5 fruit fly cellular contexts compared by ENCODE assay signal in genomic region chr3L:724518-725341, dm6.
TF ChIP-seq lines count a peak whose summit lies in the region.

No protein-coding gene starts in this region.

- TF ChIP-seq CTCF in whole organism, embryonic (GFP tag; optimal IDR thresholded peaks at IDR 0.05; lab: Kevin White, UChicago): peak; percentile 59

TF ChIP-seq in whole organism, adult, 20 proteins besides CTCF, POLR2A, EP300 and RAD21:
- TF ChIP-seq bab1 (GFP tag; optimal IDR thresholded peaks at IDR 0.05; lab: Kevin White, UChicago): peak; percentile 38
- TF ChIP-seq CG11617 (GFP tag; optimal IDR thresholded peaks at IDR 0.05; lab: Kevin White, UChicago): peak; percentile 12
- TF ChIP-seq Clk (GFP tag; optimal IDR thresholded peaks at IDR 0.05; lab: Kevin White, UChicago): no peak
- TF ChIP-seq CG5204 (GFP tag; optimal IDR thresholded peaks at IDR 0.05; lab: Kevin White, UChicago): no peak
- no peak for TF ChIP-seq toe (GFP tag; optimal IDR thresholded peaks at IDR 0.05; lab: Kevin White, UChicago)
- TF ChIP-seq CG14711 (tag; optimal IDR thresholded peaks at IDR 0.05; lab: Kevin White, UChicago): peak; percentile 42
- peak; percentile 61 for TF ChIP-seq CG7101 (tag; optimal IDR thresholded peaks at IDR 0.05; lab: Kevin White, UChicago)
- no peak for TF ChIP-seq pad (GFP tag; optimal IDR thresholded peaks at IDR 0.05; lab: Kevin White, UChicago)
- TF ChIP-seq Hr96 (GFP tag; optimal IDR thresholded peaks at IDR 0.05; lab: Kevin White, UChicago): peak; percentile 16
- TF ChIP-seq CG12768 (GFP tag; optimal IDR thresholded peaks at IDR 0.05; lab: Kevin White, UChicago): no peak
- TF ChIP-seq CG1620 (GFP tag; optimal IDR thresholded peaks at IDR 0.05; lab: Kevin White, UChicago): no peak
- TF ChIP-seq kay (GFP tag; lab: Kevin White, UChicago; ENCODE audit: borderline replicate concordance): no peak

TF ChIP-seq in whole organism, embryonic, 481 proteins besides CTCF, POLR2A, EP300 and RAD21 (continues in another document):
- TF ChIP-seq lov (optimal IDR thresholded peaks at IDR 0.05; lab: Kevin White, UChicago): no peak
- peak; percentile 98 for TF ChIP-seq lov (GFP tag; IDR thresholded peaks at IDR 0.05; lab: Robert Waterston, UW)
- peak; percentile 93 for TF ChIP-seq Chrac-16 (GFP tag; optimal IDR thresholded peaks at IDR 0.05; lab: Kevin White, UChicago)
- TF ChIP-seq pan (optimal IDR thresholded peaks at IDR 0.05; lab: Kevin White, UChicago): no peak
- peak in 1 of 2 experiments; percentile 91 for TF ChIP-seq pan (GFP tag; optimal IDR thresholded peaks at IDR 0.05 in 1 of 2, IDR thresholded peaks at IDR 0.05 in 1 of 2)
- TF ChIP-seq H15 (GFP tag; IDR thresholded peaks at IDR 0.05; lab: Robert Waterston, UW): peak; percentile 90
- peak; percentile 88 for TF ChIP-seq CG12219 (GFP tag; optimal IDR thresholded peaks at IDR 0.05; lab: Kevin White, UChicago)
- peak; percentile 84 for TF ChIP-seq CG13624 (GFP tag; optimal IDR thresholded peaks at IDR 0.05; lab: Kevin White, UChicago)
- peak; percentile 87 for TF ChIP-seq shn (GFP tag; optimal IDR thresholded peaks at IDR 0.05; lab: Kevin White, UChicago)
- peak; percentile 94 for TF ChIP-seq Blimp-1 (GFP tag; optimal IDR thresholded peaks at IDR 0.05; lab: Kevin White, UChicago)
- no peak for TF ChIP-seq gfzf (GFP tag; optimal IDR thresholded peaks at IDR 0.05; lab: Kevin White, UChicago)
- peak; percentile 91 for TF ChIP-seq gce (GFP tag; IDR thresholded peaks at IDR 0.05; lab: Robert Waterston, UW)
- TF ChIP-seq CG6683 (GFP tag; optimal IDR thresholded peaks at IDR 0.05; lab: Kevin White, UChicago): peak; percentile 62
- peak; percentile 95 for TF ChIP-seq CG8089 (GFP tag; optimal IDR thresholded peaks at IDR 0.05; lab: Kevin White, UChicago)
- peak; percentile 92 for TF ChIP-seq Vsx1 (GFP tag; optimal IDR thresholded peaks at IDR 0.05; lab: Kevin White, UChicago)
- TF ChIP-seq ttk (GFP tag; IDR thresholded peaks at IDR 0.05; lab: Robert Waterston, UW): peak; percentile 89
- peak; percentile 96 for TF ChIP-seq slp2 (GFP tag; optimal IDR thresholded peaks at IDR 0.05; lab: Kevin White, UChicago)
- peak; percentile 94 for TF ChIP-seq pum (GFP tag; optimal IDR thresholded peaks at IDR 0.05; lab: Kevin White, UChicago)
- peak; percentile 76 for TF ChIP-seq CG9876 (GFP tag; optimal IDR thresholded peaks at IDR 0.05; lab: Kevin White, UChicago)
- TF ChIP-seq Max (GFP tag; optimal IDR thresholded peaks at IDR 0.05; lab: Kevin White, UChicago): peak; percentile 94

TF ChIP-seq in whole organism, prepupa, 60 proteins besides CTCF, POLR2A, EP300 and RAD21 (continues in another document):
- TF ChIP-seq CG16779 (tag; optimal IDR thresholded peaks at IDR 0.05; lab: Kevin White, UChicago): peak; percentile 92
- TF ChIP-seq Ets96B (tag; optimal IDR thresholded peaks at IDR 0.05; lab: Kevin White, UChicago): peak; percentile 91
- TF ChIP-seq Hr38 (GFP tag; optimal IDR thresholded peaks at IDR 0.05; lab: Kevin White, UChicago): no peak
- TF ChIP-seq fd59A (GFP tag; optimal IDR thresholded peaks at IDR 0.05; lab: Kevin White, UChicago): peak; percentile 86
- TF ChIP-seq CG6163 (GFP tag; IDR thresholded peaks at IDR 0.05; lab: Robert Waterston, UW): peak; percentile 98
- TF ChIP-seq OdsH (GFP tag; optimal IDR thresholded peaks at IDR 0.05; lab: Kevin White, UChicago): peak; percentile 93
- TF ChIP-seq achi (GFP tag; optimal IDR thresholded peaks at IDR 0.05; lab: Kevin White, UChicago): peak; percentile 92
- TF ChIP-seq Eip75B (GFP tag; optimal IDR thresholded peaks at IDR 0.05; lab: Kevin White, UChicago): peak; percentile 96
- TF ChIP-seq Lpt (GFP tag; optimal IDR thresholded peaks at IDR 0.05; lab: Kevin White, UChicago): peak; percentile 81
- peak; percentile 80 for TF ChIP-seq CG11902 (GFP tag; optimal IDR thresholded peaks at IDR 0.05; lab: Kevin White, UChicago)
- TF ChIP-seq CG3919 (GFP tag; optimal IDR thresholded peaks at IDR 0.05; lab: Kevin White, UChicago): peak; percentile 92
- TF ChIP-seq Eip93F (GFP tag; optimal IDR thresholded peaks at IDR 0.05; lab: Kevin White, UChicago): peak; percentile 81
- TF ChIP-seq CG15336 (GFP tag; IDR thresholded peaks at IDR 0.05; lab: Robert Waterston, UW): peak; percentile 93
- peak; percentile 95 for TF ChIP-seq CG1621 (tag; optimal IDR thresholded peaks at IDR 0.05; lab: Kevin White, UChicago)
- peak; percentile 89 for TF ChIP-seq dsx (GFP tag; optimal IDR thresholded peaks at IDR 0.05; lab: Kevin White, UChicago; ENCODE audit: poor library complexity, severe bottlenecking)
- peak; percentile 77 to 83 for TF ChIP-seq salr (GFP tag; optimal IDR thresholded peaks at IDR 0.05; lab: Kevin White, UChicago)
- peak; percentile 97 for TF ChIP-seq fkh (GFP tag; optimal IDR thresholded peaks at IDR 0.05; lab: Kevin White, UChicago)
- peak; percentile 92 for TF ChIP-seq net (GFP tag; optimal IDR thresholded peaks at IDR 0.05; lab: Kevin White, UChicago)
- TF ChIP-seq CG11294 (GFP tag; IDR thresholded peaks at IDR 0.05; lab: Robert Waterston, UW): peak; percentile 76
- TF ChIP-seq CG10631 (GFP tag; optimal IDR thresholded peaks at IDR 0.05; lab: Kevin White, UChicago): peak; percentile 95

TF ChIP-seq in whole organism, pupa, 21 proteins besides CTCF, POLR2A, EP300 and RAD21:
- TF ChIP-seq Ets98B (GFP tag; IDR thresholded peaks at IDR 0.05; lab: Robert Waterston, UW): peak; percentile 86
- TF ChIP-seq D1 (tag; optimal IDR thresholded peaks at IDR 0.05; lab: Kevin White, UChicago): peak; percentile 84
- TF ChIP-seq CG10348 (GFP tag; IDR thresholded peaks at IDR 0.05; lab: Robert Waterston, UW): peak; percentile 53; the same call in 1 of the 2 replicates
- TF ChIP-seq CG14655 (GFP tag; optimal IDR thresholded peaks at IDR 0.05; lab: Kevin White, UChicago): peak; percentile 89
- TF ChIP-seq CG8301 (tag; optimal IDR thresholded peaks at IDR 0.05; lab: Kevin White, UChicago): peak; percentile 84
- peak; percentile 64 for TF ChIP-seq EcR (GFP tag; optimal IDR thresholded peaks at IDR 0.05; lab: Kevin White, UChicago)
- peak; percentile 95 for TF ChIP-seq fd96Ca (GFP tag; IDR thresholded peaks at IDR 0.05; lab: Robert Waterston, UW)
- peak; percentile 89 for TF ChIP-seq CG9948 (tag; optimal IDR thresholded peaks at IDR 0.05; lab: Kevin White, UChicago)
- TF ChIP-seq CG4496 (GFP tag; IDR thresholded peaks at IDR 0.05; lab: Robert Waterston, UW): peak; percentile 97
- TF ChIP-seq Pif1A (GFP tag; optimal IDR thresholded peaks at IDR 0.05; lab: Kevin White, UChicago): peak; percentile 94
- peak; percentile 92 for TF ChIP-seq CG17806 (tag; optimal IDR thresholded peaks at IDR 0.05; lab: Kevin White, UChicago)
- TF ChIP-seq CG13204 (GFP tag; optimal IDR thresholded peaks at IDR 0.05; lab: Kevin White, UChicago): peak; percentile 78
- peak; percentile 91 for TF ChIP-seq CG8159 (tag; optimal IDR thresholded peaks at IDR 0.05; lab: Kevin White, UChicago)
- TF ChIP-seq CG15710 (tag; optimal IDR thresholded peaks at IDR 0.05; lab: Kevin White, UChicago): peak; percentile 91
- peak; percentile 90 for TF ChIP-seq rn (GFP tag; IDR thresholded peaks at IDR 0.05; lab: Robert Waterston, UW)
- peak; percentile 93 for TF ChIP-seq CG12605 (GFP tag; IDR thresholded peaks at IDR 0.05; lab: Robert Waterston, UW)
- peak; percentile 85 for TF ChIP-seq gl (tag; optimal IDR thresholded peaks at IDR 0.05; lab: Kevin White, UChicago)
- peak; percentile 87 for TF ChIP-seq CG32121 (GFP tag; IDR thresholded peaks at IDR 0.05; lab: Robert Waterston, UW)
- TF ChIP-seq Snoo (tag; optimal IDR thresholded peaks at IDR 0.05; lab: Kevin White, UChicago): peak; percentile 97
- TF ChIP-seq CG34367 (tag; optimal IDR thresholded peaks at IDR 0.05; lab: Kevin White, UChicago): peak; percentile 91
- peak; percentile 94 for TF ChIP-seq Pif1B (GFP tag; optimal IDR thresholded peaks at IDR 0.05; lab: Kevin White, UChicago)

TF ChIP-seq in whole organism, wandering third instar larva, 38 proteins besides CTCF, POLR2A, EP300 and RAD21 (continues in another document):
- TF ChIP-seq foxo (GFP tag; optimal IDR thresholded peaks at IDR 0.05; lab: Kevin White, UChicago) (peak; percentile 57 to 96), dmrt93B (GFP tag; optimal IDR thresholded peaks at IDR 0.05; lab: Kevin White, UChicago) (peak; percentile 77), fru (GFP tag; optimal IDR thresholded peaks at IDR 0.05; lab: Kevin White, UChicago) (peak; percentile 94), Abd-B (GFP tag; optimal IDR thresholded peaks at IDR 0.05; lab: Kevin White, UChicago) (no peak), Hnf4 (GFP tag; optimal IDR thresholded peaks at IDR 0.05; lab: Kevin White, UChicago) (peak; percentile 91), dl (GFP tag; optimal IDR thresholded peaks at IDR 0.05; lab: Kevin White, UChicago; ENCODE audit: insufficient read depth in 1 of 2, partially characterized antibody in 2 of 2) (no peak), pan (optimal IDR thresholded peaks at IDR 0.05; lab: Kevin White, UChicago) (no peak), rgr (GFP tag; optimal IDR thresholded peaks at IDR 0.05; lab: Kevin White, UChicago) (peak; percentile 91), OdsH (GFP tag; optimal IDR thresholded peaks at IDR 0.05; lab: Kevin White, UChicago) (peak; percentile 92), tai (GFP tag; optimal IDR thresholded peaks at IDR 0.05; lab: Kevin White, UChicago) (peak; percentile 84), jim (GFP tag; optimal IDR thresholded peaks at IDR 0.05; lab: Kevin White, UChicago) (no peak), GATAd (GFP tag; optimal IDR thresholded peaks at IDR 0.05; lab: Kevin White, UChicago) (no peak), lola (GFP tag; optimal IDR thresholded peaks at IDR 0.05; lab: Kevin White, UChicago) (no peak), dsf (GFP tag; optimal IDR thresholded peaks at IDR 0.05; lab: Kevin White, UChicago; ENCODE audit: borderline replicate concordance) (peak; percentile 39), h (GFP tag; optimal IDR thresholded peaks at IDR 0.05; lab: Kevin White, UChicago) (peak; percentile 94), brk (GFP tag; optimal IDR thresholded peaks at IDR 0.05; lab: Kevin White, UChicago) (peak; percentile 82), Myc (optimal IDR thresholded peaks at IDR 0.05; lab: Kevin White, UChicago) (no peak), br (GFP tag; optimal IDR thresholded peaks at IDR 0.05; lab: Kevin White, UChicago) (peak; percentile 95), Sp1 (GFP tag; optimal IDR thresholded peaks at IDR 0.05; lab: Kevin White, UChicago) (peak; percentile 88), woc (GFP tag; optimal IDR thresholded peaks at IDR 0.05; lab: Kevin White, UChicago) (peak; percentile 82), Mio (GFP tag; optimal IDR thresholded peaks at IDR 0.05; lab: Kevin White, UChicago) (peak; percentile 47), Dif (GFP tag; optimal IDR thresholded peaks at IDR 0.05; lab: Kevin White, UChicago; ENCODE audit: partially characterized antibody) (no peak), sv (GFP tag; optimal IDR thresholded peaks at IDR 0.05; lab: Kevin White, UChicago) (peak; percentile 92), Rel (GFP tag; optimal IDR thresholded peaks at IDR 0.05; lab: Kevin White, UChicago) (peak; percentile 74), Rel (tag; optimal IDR thresholded peaks at IDR 0.05; lab: Kevin White, UChicago) (peak; percentile 67), ey (GFP tag; optimal IDR thresholded peaks at IDR 0.05; lab: Kevin White, UChicago) (peak; percentile 89)
